Worm (Caenorhabditis elegans): ENCODE data around the gene sax-2.
A peak's percentile ranks its signal among the peaks of the same experiment; 100 is the strongest.

The sax-2 gene

DNA sequence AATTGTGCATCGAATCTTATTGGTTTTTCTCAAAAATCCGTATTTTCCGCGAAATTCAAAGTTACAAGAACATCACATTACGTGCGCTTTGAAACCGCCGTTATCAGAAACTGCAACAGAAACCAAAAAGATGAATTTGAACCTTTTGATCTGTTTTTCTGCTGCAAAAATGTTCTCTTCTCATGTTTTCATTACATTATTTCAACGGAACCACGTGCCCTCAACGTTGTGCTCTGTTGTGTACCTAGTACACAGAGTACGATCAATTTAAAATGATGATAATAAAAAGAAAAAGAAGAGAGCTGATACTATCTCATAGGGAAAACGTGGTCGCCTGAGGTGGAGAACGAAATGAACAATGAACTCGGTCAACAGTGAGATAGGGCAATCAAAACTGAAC is 31.4 kb upstream of the sax-2 start (continued):
- TF ChIP-seq ets-5 (GFP tag; IDR thresholded peaks at IDR 0.05) (no peak), elt-3 (tag; optimal IDR thresholded peaks at IDR 0.05) (peak in 3 of 6 experiments; percentile 18 to 95 (median 72)), nhr-77 (tag; optimal IDR thresholded peaks at IDR 0.05) (peak; percentile 45), egl-13 (tag; optimal IDR thresholded peaks at IDR 0.05) (no peak), hlh-17 (GFP tag; optimal IDR thresholded peaks at IDR 0.05; ENCODE audit: borderline replicate concordance) (no peak), ztf-11 (tag; optimal IDR thresholded peaks at IDR 0.05) (no peak), egl-27 (tag; optimal IDR thresholded peaks at IDR 0.05) (no peak), mab-9 (GFP tag; IDR thresholded peaks at IDR 0.05) (no peak), lin-35 (GFP tag; optimal IDR thresholded peaks at IDR 0.05) (peak; percentile 3 to 83), nhr-47 (tag; optimal IDR thresholded peaks at IDR 0.05) (peak; percentile 80), ama-1 (optimal IDR thresholded peaks at IDR 0.05) (no peak), nhr-12 (tag; optimal IDR thresholded peaks at IDR 0.05) (no peak), pqm-1 (tag; optimal IDR thresholded peaks at IDR 0.05) (no peak), mep-1 (tag; optimal IDR thresholded peaks at IDR 0.05) (peak; percentile 43), F16B12.6 (tag; optimal IDR thresholded peaks at IDR 0.05) (no peak), zag-1 (tag; optimal IDR thresholded peaks at IDR 0.05) (no peak), grh-1 (GFP tag; IDR thresholded peaks at IDR 0.05) (peak; percentile 42; the same call in 1 of the 2 replicates), lin-13 (GFP tag; optimal IDR thresholded peaks at IDR 0.05) (no peak), pag-3 (tag; optimal IDR thresholded peaks at IDR 0.05; ENCODE audit: borderline replicate concordance, insufficient read depth) (no peak), nhr-20 (tag; optimal IDR thresholded peaks at IDR 0.05) (peak; percentile 96), lin-15B (tag; optimal IDR thresholded peaks at IDR 0.05) (no peak), C34B4.2 (tag; optimal IDR thresholded peaks at IDR 0.05) (no peak), tbx-2 (tag; optimal IDR thresholded peaks at IDR 0.05) (peak; percentile 86), zip-4 (GFP tag; optimal IDR thresholded peaks at IDR 0.05) (no peak), skn-1 (tag; optimal IDR thresholded peaks at IDR 0.05) (peak; percentile 90), nhr-85 (tag) (peak; percentile 90), Y116A8C.19 (tag; optimal IDR thresholded peaks at IDR 0.05; ENCODE audit: borderline replicate concordance) (no peak), snpc-4 (tag; optimal IDR thresholded peaks at IDR 0.05) (peak; percentile 53), nhr-11 (tag; optimal IDR thresholded peaks at IDR 0.05) (peak; percentile 32), rnt-1 (tag; optimal IDR thresholded peaks at IDR 0.05) (peak; percentile 60), unc-62 (GFP tag; optimal IDR thresholded peaks at IDR 0.05) (no peak), unc-130 (tag; optimal IDR thresholded peaks at IDR 0.05) (peak; percentile 90), hlh-4 (tag; optimal IDR thresholded peaks at IDR 0.05) (no peak), elt-2 (tag; optimal IDR thresholded peaks at IDR 0.05) (peak; percentile 86), vab-15 (tag; optimal IDR thresholded peaks at IDR 0.05) (no peak), nhr-90 (tag; optimal IDR thresholded peaks at IDR 0.05; ENCODE audit: poor library complexity) (peak; percentile 90), nhr-19 (GFP tag; conservative IDR thresholded peaks at IDR 0.05) (peak; percentile 97), aha-1 (tag; optimal IDR thresholded peaks at IDR 0.05) (no peak), mdl-1 (tag; optimal IDR thresholded peaks at IDR 0.05) (peak in 1 of 2 experiments; percentile 97)

DNA sequence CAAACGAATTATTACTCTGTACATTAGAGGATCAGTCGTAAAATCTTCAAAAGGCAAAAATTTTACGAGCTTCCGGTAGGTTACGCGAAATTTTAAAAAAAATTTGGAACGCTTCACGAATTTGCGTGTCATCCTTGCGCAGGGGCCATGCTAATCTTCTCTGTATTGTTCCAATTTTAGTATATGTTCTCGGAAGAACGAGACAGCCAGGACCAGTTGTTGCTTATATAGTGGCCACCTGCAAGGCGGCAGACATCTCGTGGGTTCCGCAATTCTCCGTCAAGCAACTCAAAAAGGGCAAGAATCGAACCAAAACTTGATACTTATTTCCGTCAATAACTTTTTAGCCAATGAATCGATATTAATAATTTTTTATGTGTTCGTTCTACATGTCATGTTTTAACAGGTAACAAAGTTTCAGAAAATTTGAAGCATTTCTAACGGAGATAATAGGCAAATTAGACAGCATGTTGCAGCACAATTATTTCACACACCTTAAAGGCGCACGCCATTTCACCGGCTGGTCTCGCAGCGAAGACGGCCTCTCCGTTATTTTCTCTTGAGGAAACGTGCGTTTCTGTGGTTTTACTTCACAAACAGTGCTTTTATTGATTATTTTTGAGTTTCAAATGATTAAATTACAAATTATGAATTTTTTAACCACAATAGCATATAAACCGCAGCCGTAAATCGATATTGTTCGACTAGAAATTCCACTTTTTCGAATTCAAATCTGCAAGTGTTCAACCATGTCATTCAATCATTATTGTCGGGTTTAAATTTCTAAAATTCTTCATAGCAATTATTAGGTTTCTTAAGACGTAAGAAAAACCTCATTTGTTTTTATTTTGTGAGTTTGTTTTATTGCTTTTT is 28.6 kb upstream of the sax-2 start:
- TF ChIP-seq C16A3.4 (tag; optimal IDR thresholded peaks at IDR 0.05) (peak; percentile 51), F16B12.6 (tag; optimal IDR thresholded peaks at IDR 0.05) (peak; percentile 21), snpc-4 (tag; optimal IDR thresholded peaks at IDR 0.05) (peak; percentile 99), unc-98 (GFP tag; IDR thresholded peaks at IDR 0.05) (no peak), nhr-12 (tag; optimal IDR thresholded peaks at IDR 0.05) (no peak), jun-1 (tag; optimal IDR thresholded peaks at IDR 0.05) (peak; percentile 63), pax-3 (tag; optimal IDR thresholded peaks at IDR 0.05) (peak; percentile 84), ceh-63 (GFP tag; optimal IDR thresholded peaks at IDR 0.05) (no peak), mef-2 (tag; optimal IDR thresholded peaks at IDR 0.05) (no peak), fos-1 (tag; optimal IDR thresholded peaks at IDR 0.05) (peak; percentile 64), snu-23 (GFP tag; optimal IDR thresholded peaks at IDR 0.05) (peak; percentile 91), mep-1 (tag; optimal IDR thresholded peaks at IDR 0.05) (peak; percentile 67), aha-1 (tag; optimal IDR thresholded peaks at IDR 0.05) (peak; percentile 41), C04F5.9 (tag; optimal IDR thresholded peaks at IDR 0.05) (peak; percentile 58), lin-35 (GFP tag; optimal IDR thresholded peaks at IDR 0.05) (peak; percentile 65 to 76), ces-1 (GFP tag; optimal IDR thresholded peaks at IDR 0.05) (no peak), Y116A8C.19 (tag; optimal IDR thresholded peaks at IDR 0.05; ENCODE audit: borderline replicate concordance) (no peak), hlh-4 (tag; optimal IDR thresholded peaks at IDR 0.05) (peak; percentile 10), elt-3 (tag; optimal IDR thresholded peaks at IDR 0.05) (peak in 5 of 6 experiments; percentile 1 to 41 (median 39)), skn-1 (tag; optimal IDR thresholded peaks at IDR 0.05) (peak; percentile 44), sox-4 (tag; optimal IDR thresholded peaks at IDR 0.05) (peak; percentile 80)

All from whole organism, L1 larva.